Fruit fly (Drosophila melanogaster): ENCODE measurements around the gene Claspin.

dm6 chr3L:4356986-4357385, 43.7 kb downstream of the Claspin start:
- no peak for TF ChIP-seq psq (optimal IDR thresholded peaks at IDR 0.05)
- TF ChIP-seq Dll (optimal IDR thresholded peaks at IDR 0.05), result no peak
- TF ChIP-seq EcR (GFP tag; optimal IDR thresholded peaks at IDR 0.05), result no peak
- no peak for TF ChIP-seq usp (GFP tag; optimal IDR thresholded peaks at IDR 0.05)
